Worm (Caenorhabditis elegans) whole organism, L4 larva: ENCODE data around the gene nlp-1.

Experiments
- F26F4.8 ChIP-seq: fragments of 200-800 bp; sonication (Bioruptor generic); conservative IDR thresholded peaks from 2 replicates; pipeline ENCODE4 v1.3.6; 2022; ENCODE audit warnings: missing genetic modification characterization, missing compliant biosample characterization
- F37D6.2 ChIP-seq: sonication (generic microtip); optimal IDR thresholded peaks from 2 replicates; lab custom pipeline; 2016; ENCODE audit warnings: mild to moderate bottlenecking, missing genetic modification characterization, missing compliant biosample characterization
- F49E8.2 ChIP-seq: sonication (generic microtip); optimal IDR thresholded peaks from 2 replicates; lab custom pipeline; 2016; ENCODE audit warnings: missing compliant biosample characterization, mild to moderate bottlenecking, missing genetic modification characterization, borderline replicate concordance
- R02D3.7 ChIP-seq: fragments of 150-350 bp; sonication (generic microtip); optimal IDR thresholded peaks from 3 replicates; lab custom pipeline; 2014; ENCODE audit warnings: missing biosample characterization, missing genetic modification characterization
- T20F7.1 ChIP-seq: fragments of 200-800 bp; sonication (Bioruptor generic); optimal IDR thresholded peaks from 2 replicates; lab custom pipeline; 2018; ENCODE audit warnings: mild to moderate bottlenecking, missing genetic modification characterization, missing compliant biosample characterization
- Y105C5A.15 ChIP-seq: fragments of 200-800 bp; sonication (Bioruptor generic); IDR thresholded peaks from 2 replicates; pipeline ENCODE4 v1.3.6; 2022; ENCODE audit warnings: missing genetic modification characterization, missing compliant biosample characterization
- aly-2 ChIP-seq: sonication (generic microtip); optimal IDR thresholded peaks from 2 replicates; lab custom pipeline; 2018; ENCODE audit warnings: missing biosample characterization, missing genetic modification characterization
- ama-1 ChIP-seq: fragments of 150-350 bp; optimal IDR thresholded peaks from 2 replicates; lab custom pipeline; 2014; ENCODE audit warnings: inconsistent platforms, mixed read lengths
- arid-1 ChIP-seq: fragments of 200-800 bp; sonication (Bioruptor generic); conservative IDR thresholded peaks from 2 replicates; pipeline ENCODE4 v1.3.6; 2022; ENCODE audit warnings: missing genetic modification reagents, missing genetic modification characterization, missing compliant biosample characterization
- attf-4 ChIP-seq: sonication (generic microtip); optimal IDR thresholded peaks from 3 replicates; lab custom pipeline; 2017; ENCODE audit warnings: missing biosample characterization, missing genetic modification characterization
- ceh-28 ChIP-seq: fragments of 150-350 bp; optimal IDR thresholded peaks from 2 replicates; lab custom pipeline; 2014; ENCODE audit warnings: missing biosample characterization, missing genetic modification reagents, missing genetic modification characterization
- ces-1 ChIP-seq: fragments of 150-350 bp; sonication (generic microtip); optimal IDR thresholded peaks from 4 replicates; lab custom pipeline; 2014; ENCODE audit warnings: missing biosample characterization, missing genetic modification reagents, missing genetic modification characterization
- cey-2 ChIP-seq: sonication (generic microtip); optimal IDR thresholded peaks from 3 replicates; lab custom pipeline; 2017; ENCODE audit warnings: missing genetic modification characterization, mild to moderate bottlenecking, missing compliant biosample characterization, antibody characterized with exemption, borderline replicate concordance; ENCODE audit not compliant: insufficient read depth
- daf-12 ChIP-seq: fragments of 150-350 bp; optimal IDR thresholded peaks from 2 replicates; lab custom pipeline; 2014; ENCODE audit warnings: missing biosample characterization, missing genetic modification reagents, missing genetic modification characterization
- daf-19 ChIP-seq: fragments of 200-800 bp; sonication (Bioruptor generic); conservative IDR thresholded peaks from 2 replicates; pipeline ENCODE4 v1.3.6; 2022; ENCODE audit warnings: missing genetic modification characterization, missing compliant biosample characterization
- daf-8 ChIP-seq: fragments of 200-800 bp; sonication (Bioruptor generic); IDR thresholded peaks from 2 replicates; pipeline ENCODE4 v1.3.6; 2022; ENCODE audit warnings: missing genetic modification characterization, missing compliant biosample characterization
- duxl-1 ChIP-seq: sonication (generic microtip); optimal IDR thresholded peaks from 2 replicates; lab custom pipeline; 2016; ENCODE audit warnings: mild to moderate bottlenecking, missing genetic modification characterization, moderate library complexity, missing compliant biosample characterization; ENCODE audit not compliant: poor library complexity
- fkh-10 ChIP-seq: fragments of 150-350 bp; optimal IDR thresholded peaks from 2 replicates; lab custom pipeline; 2014; ENCODE audit warnings: missing biosample characterization, missing genetic modification reagents, missing genetic modification characterization
- fos-1 ChIP-seq: fragments of 150-350 bp; optimal IDR thresholded peaks from 2 replicates; lab custom pipeline; 2014; ENCODE audit warnings: missing biosample characterization, missing genetic modification characterization
- gei-8 ChIP-seq: fragments of 200-800 bp; sonication (Bioruptor generic); optimal IDR thresholded peaks from 2 replicates; lab custom pipeline; 2018; ENCODE audit warnings: mild to moderate bottlenecking, missing genetic modification characterization, missing compliant biosample characterization
- hif-1 ChIP-seq, 2 experiments: sonication (generic microtip); optimal IDR thresholded peaks; 2 replicates each; lab custom pipeline; 2016 to 2017; ENCODE audit warnings: missing compliant biosample characterization in 2 of 2, missing genetic modification characterization in 2 of 2, missing genetic modification reagents in 2 of 2, missing genotype in 2 of 2, mild to moderate bottlenecking in 1 of 2
- jun-1 ChIP-seq: fragments of 150-350 bp; optimal IDR thresholded peaks from 2 replicates; lab custom pipeline; 2014; ENCODE audit warnings: missing biosample characterization, missing genetic modification reagents, missing genetic modification characterization
- lim-7 ChIP-seq: fragments of 200-800 bp; sonication (Bioruptor generic); IDR thresholded peaks from 2 replicates; pipeline ENCODE4 v1.3.6; 2022; ENCODE audit warnings: missing genetic modification characterization, missing compliant biosample characterization
- lin-1 ChIP-seq: fragments of 200-800 bp; sonication (Bioruptor generic); IDR thresholded peaks from 2 replicates; pipeline ENCODE4 v1.3.6; 2022; ENCODE audit warnings: missing genetic modification reagents, missing genetic modification characterization, missing compliant biosample characterization
- lin-38 ChIP-seq: fragments of 200-800 bp; sonication (Bioruptor generic); IDR thresholded peaks from 2 replicates; pipeline ENCODE4 v1.3.6; 2022; ENCODE audit warnings: missing genetic modification reagents, missing genetic modification characterization, missing compliant biosample characterization
- lin-39 ChIP-seq: fragments of 150-350 bp; optimal IDR thresholded peaks from 2 replicates; lab custom pipeline; 2014; ENCODE audit warnings: missing biosample characterization, missing genetic modification reagents, missing genetic modification characterization
- mep-1 ChIP-seq: fragments of 150-350 bp; sonication (generic microtip); optimal IDR thresholded peaks from 3 replicates; lab custom pipeline; 2014; ENCODE audit warnings: missing biosample characterization, missing genetic modification characterization
- mes-2 ChIP-seq: sonication (generic microtip); optimal IDR thresholded peaks from 2 replicates; lab custom pipeline; 2016; ENCODE audit warnings: missing genotype, mild to moderate bottlenecking, missing genetic modification characterization, missing compliant biosample characterization; ENCODE audit not compliant: poor library complexity, severe bottlenecking
- mxl-3 ChIP-seq: fragments of 200-800 bp; sonication (Bioruptor generic); optimal IDR thresholded peaks from 2 replicates; lab custom pipeline; 2018; ENCODE audit warnings: mild to moderate bottlenecking, missing genetic modification characterization, missing compliant biosample characterization
- nhr-10 ChIP-seq: fragments of 150-350 bp; optimal IDR thresholded peaks from 2 replicates; lab custom pipeline; 2014; ENCODE audit warnings: missing biosample characterization, missing genetic modification characterization
- nhr-102 ChIP-seq: sonication (generic microtip); optimal IDR thresholded peaks from 2 replicates; lab custom pipeline; 2016; ENCODE audit warnings: mild to moderate bottlenecking, missing genetic modification characterization, moderate library complexity, missing compliant biosample characterization
- nhr-237 ChIP-seq: sonication (generic microtip); optimal IDR thresholded peaks from 2 replicates; lab custom pipeline; 2017; ENCODE audit warnings: missing biosample characterization, missing genetic modification characterization
- nhr-28 ChIP-seq: fragments of 150-350 bp; optimal IDR thresholded peaks from 2 replicates; lab custom pipeline; 2014; ENCODE audit warnings: missing biosample characterization, missing genetic modification characterization
- nhr-76 ChIP-seq: fragments of 150-350 bp; optimal IDR thresholded peaks from 2 replicates; lab custom pipeline; 2014; ENCODE audit warnings: missing biosample characterization, missing genetic modification characterization
- nhr-77 ChIP-seq: fragments of 150-350 bp; optimal IDR thresholded peaks from 2 replicates; lab custom pipeline; 2014; ENCODE audit warnings: missing biosample characterization, missing genetic modification characterization
- pha-4 ChIP-seq, 2 experiments: fragments of 150-350 bp in 1 of 2; fragments of 200-800 bp in 1 of 2; sonication (Bioruptor generic) in 1 of 2; IDR thresholded peaks in 1 of 2; optimal IDR thresholded peaks in 1 of 2; 2 replicates each; pipeline versions ENCODE4 v1.3.6 to Lab custom; 2014 to 2022; ENCODE audit warnings: missing genetic modification characterization in 2 of 2, missing genetic modification reagents in 2 of 2, missing biosample characterization in 1 of 2, missing compliant biosample characterization in 1 of 2
- php-3 ChIP-seq: fragments of 200-800 bp; sonication (Bioruptor generic); IDR thresholded peaks from 2 replicates; pipeline ENCODE4 v1.3.6; 2022; ENCODE audit warnings: missing genetic modification reagents, missing genetic modification characterization, missing compliant biosample characterization
- set-16 ChIP-seq: fragments of 200-800 bp; sonication (Bioruptor generic); IDR thresholded peaks from 2 replicates; pipeline ENCODE4 v1.3.6; 2022; ENCODE audit warnings: missing genetic modification reagents, missing genetic modification characterization, missing compliant biosample characterization
- snpc-1.2 ChIP-seq: fragments of 200-800 bp; sonication (Bioruptor generic); IDR thresholded peaks from 2 replicates; pipeline ENCODE4 v1.3.6; 2022; ENCODE audit warnings: missing genetic modification reagents, missing genetic modification characterization, missing compliant biosample characterization
- tag-97 ChIP-seq: fragments of 200-800 bp; sonication (Bioruptor generic); IDR thresholded peaks from 2 replicates; pipeline ENCODE4 v1.3.6; 2022; ENCODE audit warnings: missing genetic modification characterization, missing compliant biosample characterization
- unc-130 ChIP-seq: sonication (generic microtip); optimal IDR thresholded peaks from 2 replicates; lab custom pipeline; 2016; ENCODE audit warnings: missing genetic modification reagents, missing genetic modification characterization, missing compliant biosample characterization
- unc-39 ChIP-seq: sonication (generic microtip); optimal IDR thresholded peaks from 2 replicates; lab custom pipeline; 2017; ENCODE audit warnings: missing biosample characterization, missing genetic modification characterization
- unc-62 ChIP-seq, 3 experiments: fragments of 150-350 bp in 1 of 3; sonication (generic microtip); optimal IDR thresholded peaks in 2 of 3; peaks in 1 of 3; 1 replicate in 1 of 3; 2 replicates in 2 of 3; lab custom pipeline; 2014 to 2017; ENCODE audit warnings: missing biosample characterization in 3 of 3, missing genetic modification characterization in 3 of 3, missing genetic modification reagents in 3 of 3, missing genotype in 1 of 3
- vab-7 ChIP-seq: fragments of 200-800 bp; sonication (Bioruptor generic); IDR thresholded peaks from 2 replicates; pipeline ENCODE4 v1.3.6; 2022; ENCODE audit warnings: missing genetic modification reagents, missing genetic modification characterization, missing compliant biosample characterization
- zag-1 ChIP-seq: fragments of 150-350 bp; optimal IDR thresholded peaks from 2 replicates; lab custom pipeline; 2014; ENCODE audit warnings: missing biosample characterization, missing genetic modification characterization
- zfp-2 ChIP-seq: sonication (generic microtip); optimal IDR thresholded peaks from 2 replicates; lab custom pipeline; 2016; ENCODE audit warnings: mild to moderate bottlenecking, missing genetic modification characterization, missing compliant biosample characterization
- zfp-3 ChIP-seq: fragments of 200-800 bp; sonication (Bioruptor generic); conservative IDR thresholded peaks from 2 replicates; pipeline ENCODE4 v1.3.6; 2022; ENCODE audit warnings: missing genetic modification reagents, missing genetic modification characterization, missing compliant biosample characterization
- zip-2 ChIP-seq: fragments of 150-350 bp; optimal IDR thresholded peaks from 2 replicates; lab custom pipeline; 2014; ENCODE audit warnings: missing biosample characterization, missing genetic modification characterization

Gene nlp-1

ce11 chrX:3693138-3693537 is 34.2 kb upstream of the nlp-1 start, which contains the start of gene C02F12.8:
Gene C02F12.8, minus strand, starts transcription at chrX:3693238.
- no peak for TF ChIP-seq attf-4 (tag; lab: Kevin White, UChicago)
- TF ChIP-seq hif-1 (tag; optimal IDR thresholded peaks at IDR 0.05; lab: Kevin White, UChicago) = no peak
- TF ChIP-seq aly-2 = no peak
- no peak for TF ChIP-seq zip-2 (tag; lab: Kevin White, UChicago)
- TF ChIP-seq mxl-3 (GFP tag; lab: Kevin White, UChicago) = no peak
- TF ChIP-seq F26F4.8 (GFP tag; lab: Robert Waterston, UW) = no peak
- no peak for TF ChIP-seq snpc-1.2
- no peak for TF ChIP-seq nhr-237
- TF ChIP-seq lin-39 (tag; lab: Kevin White, UChicago) = no peak
- TF ChIP-seq fkh-10 = no peak
- TF ChIP-seq nhr-76 (tag; lab: Kevin White, UChicago) = no peak

- TF ChIP-seq zag-1 (tag; lab: Kevin White, UChicago) = no peak
- no peak for TF ChIP-seq tag-97 (GFP tag; lab: Robert Waterston, UW)
- no peak for TF ChIP-seq lin-39 (tag; lab: Kevin White, UChicago)
- TF ChIP-seq ama-1 (lab: Kevin White, UChicago) = no peak
- TF ChIP-seq lin-1 = no peak
- TF ChIP-seq F37D6.2 = peak; percentile 54
- no peak for TF ChIP-seq nhr-76 (tag; lab: Kevin White, UChicago)
- TF ChIP-seq mes-2 = peak; percentile 65
- TF ChIP-seq jun-1 (tag; lab: Kevin White, UChicago) = no peak
- no peak for TF ChIP-seq R02D3.7 (tag; lab: Kevin White, UChicago)
- TF ChIP-seq hif-1 (tag; optimal IDR thresholded peaks at IDR 0.05; lab: Kevin White, UChicago) = peak in 1 of 2 experiments; percentile 64
- no peak for TF ChIP-seq zip-2 (tag; lab: Kevin White, UChicago)
- TF ChIP-seq daf-8 (GFP tag; lab: Robert Waterston, UW) = no peak
- TF ChIP-seq nhr-77 = no peak
- no peak for TF ChIP-seq duxl-1 (tag; lab: Kevin White, UChicago)
- TF ChIP-seq nhr-102 (tag; lab: Kevin White, UChicago) = no peak
- TF ChIP-seq lin-38 (GFP tag; lab: Robert Waterston, UW) = no peak
- no peak for TF ChIP-seq nhr-10 (tag; lab: Kevin White, UChicago)
- TF ChIP-seq unc-62 (GFP tag; optimal IDR thresholded peaks at IDR 0.05 in 1 of 2; lab: Kevin White, UChicago) = no peak
- TF ChIP-seq unc-62 (tag; optimal IDR thresholded peaks at IDR 0.05; lab: Kevin White, UChicago) = no peak
- no peak for TF ChIP-seq gei-8 (GFP tag; lab: Kevin White, UChicago)
- TF ChIP-seq F49E8.2 (tag; lab: Kevin White, UChicago) = no peak
- peak; percentile 58; the same call in 1 of the 2 replicates for TF ChIP-seq vab-7 (GFP tag; lab: Robert Waterston, UW)
- TF ChIP-seq zfp-2 (tag; lab: Kevin White, UChicago) = no peak
- 0 out of 2 replicates have a peak, but pooled peaks have one; percentile 58 for TF ChIP-seq zfp-3 (GFP tag; lab: Robert Waterston, UW)
- TF ChIP-seq ces-1 = no peak
- no peak for TF ChIP-seq arid-1 (GFP tag; lab: Robert Waterston, UW)
- TF ChIP-seq mep-1 (tag; lab: Kevin White, UChicago) = peak; percentile 81
- no peak for TF ChIP-seq Y105C5A.15 (GFP tag; lab: Robert Waterston, UW)
- no peak for TF ChIP-seq ceh-28
- 0 out of 2 replicates have a peak, but pooled peaks have one; percentile 7 for TF ChIP-seq lim-7 (GFP tag; lab: Robert Waterston, UW)
- TF ChIP-seq nhr-237 = no peak
- no peak for TF ChIP-seq pha-4 (GFP tag; IDR thresholded peaks at IDR 0.05; lab: Robert Waterston, UW)
- TF ChIP-seq pha-4 (tag; optimal IDR thresholded peaks at IDR 0.05; lab: Kevin White, UChicago) = no peak
- no peak for TF ChIP-seq unc-130 (GFP tag; lab: Kevin White, UChicago)
- no peak for TF ChIP-seq unc-39
- TF ChIP-seq fos-1 (tag; lab: Kevin White, UChicago) = no peak
- TF ChIP-seq T20F7.1 (GFP tag; lab: Kevin White, UChicago) = no peak
- TF ChIP-seq php-3 (GFP tag; lab: Robert Waterston, UW) = no peak
- no peak for TF ChIP-seq daf-12 (tag; lab: Kevin White, UChicago)
- TF ChIP-seq daf-19 (GFP tag; lab: Robert Waterston, UW) = no peak
- peak; percentile 48; the same call in 1 of the 2 replicates for TF ChIP-seq set-16 (GFP tag; lab: Robert Waterston, UW)
- TF ChIP-seq cey-2 (tag; lab: Kevin White, UChicago) = no peak
- TF ChIP-seq nhr-28 = peak; percentile 11
These were observed 33.2 kb upstream of the nlp-1 start for ce11 chrX:3694172-3694571.
